Worm (Caenorhabditis elegans) whole organism, late embryonic: ENCODE results near the gene Y55D5A.1.

ENCODE experiments used
- K09A11.1 ChIP-seq: sonication (generic microtip); optimal IDR thresholded peaks from 2 replicates; lab custom pipeline; 2017; ENCODE audit warnings: antibody characterized with exemption, mild to moderate bottlenecking, missing genetic modification characterization, missing compliant biosample characterization; ENCODE audit not compliant: insufficient read depth
- ceh-14 ChIP-seq: sonication (generic microtip); optimal IDR thresholded peaks from 2 replicates; lab custom pipeline; 2016; ENCODE audit warnings: missing genotype, missing genetic modification characterization, missing compliant biosample characterization
- ceh-24 ChIP-seq: sonication (generic microtip); optimal IDR thresholded peaks from 2 replicates; lab custom pipeline; 2016; ENCODE audit warnings: mild to moderate bottlenecking, missing genetic modification characterization, missing compliant biosample characterization
- dmd-4 ChIP-seq: sonication (generic microtip); optimal IDR thresholded peaks from 2 replicates; lab custom pipeline; 2016; ENCODE audit warnings: borderline replicate concordance, missing genetic modification characterization, missing compliant biosample characterization
- hlh-8 ChIP-seq: sonication (generic microtip); optimal IDR thresholded peaks from 2 replicates; lab custom pipeline; 2016; ENCODE audit warnings: missing genotype, missing genetic modification characterization, missing compliant biosample characterization
- pha-4 ChIP-seq: fragments of 150-350 bp; optimal IDR thresholded peaks from 2 replicates; lab custom pipeline; 2018; ENCODE audit warnings: missing biosample characterization, missing genetic modification reagents, missing genetic modification characterization
- sdc-2 ChIP-seq: sonication (generic microtip); optimal IDR thresholded peaks from 2 replicates; lab custom pipeline; 2016; ENCODE audit warnings: missing genotype, missing genetic modification characterization, missing compliant biosample characterization
- unc-42 ChIP-seq: sonication (generic microtip); optimal IDR thresholded peaks from 2 replicates; lab custom pipeline; 2016; ENCODE audit warnings: missing genotype, missing genetic modification characterization, missing compliant biosample characterization

ce11 chrIII:3031017-3031756 is 49.0 kb downstream of the Y55D5A.1 start:
- TF ChIP-seq pha-4 (tag; lab: Kevin White, UChicago) (no peak), sdc-2 (tag; lab: Kevin White, UChicago) (no peak), ceh-14 (no peak), dmd-4 (tag; lab: Kevin White, UChicago) (no peak), unc-42 (no peak), K09A11.1 (tag; lab: Kevin White, UChicago) (no peak), ceh-24 (no peak), hlh-8 (tag; lab: Kevin White, UChicago) (no peak)
